Worm (Caenorhabditis elegans) whole organism, L3 larva: Measurements from ENCODE around the gene emb-1.

Source experiments
- ZK546.5 ChIP-seq: sonication (generic microtip); optimal IDR thresholded peaks from 2 replicates; lab custom pipeline; 2017; ENCODE audit warnings: missing biosample characterization, missing genetic modification characterization
- ceh-28 ChIP-seq: fragments of 150-350 bp; optimal IDR thresholded peaks from 2 replicates; lab custom pipeline; 2014; ENCODE audit warnings: missing biosample characterization, missing genetic modification reagents, missing genetic modification characterization
- elt-1 ChIP-seq: fragments of 150-350 bp; optimal IDR thresholded peaks from 2 replicates; lab custom pipeline; 2014; ENCODE audit warnings: missing biosample characterization, missing genetic modification characterization
- nfya-1 ChIP-seq: sonication (generic microtip); optimal IDR thresholded peaks from 2 replicates; lab custom pipeline; 2017; ENCODE audit warnings: missing genetic modification characterization, mild to moderate bottlenecking, missing compliant biosample characterization, antibody characterized with exemption, moderate library complexity; ENCODE audit not compliant: insufficient read depth
- tbx-2 ChIP-seq: sonication (generic microtip); optimal IDR thresholded peaks from 2 replicates; lab custom pipeline; 2016; ENCODE audit warnings: mild to moderate bottlenecking, missing genetic modification characterization, missing compliant biosample characterization

ce11 chrIII:5160803-5161202, 12.4 kb upstream of the emb-1 start:
- TF ChIP-seq ZK546.5 (tag; lab: Kevin White, UChicago) (no peak), elt-1 (tag; lab: Kevin White, UChicago) (no peak), tbx-2 (tag; lab: Kevin White, UChicago) (no peak), nfya-1 (tag; lab: Kevin White, UChicago) (no peak), ceh-28 (tag; lab: Kevin White, UChicago) (no peak)
